Fruit fly (Drosophila melanogaster) whole organism, embryonic: ENCODE data around the gene mthl2.

ENCODE experiments used
- Ada2b ChIP-seq: fragments of 200-800 bp; sonication (Bioruptor generic); IDR thresholded peaks from 2 replicates; pipeline ENCODE4 v1.3.6; 2022; ENCODE audit warnings: missing biosample characterization, missing genetic modification characterization
- CG12942 ChIP-seq: fragments of 200-800 bp; sonication (Bioruptor generic); optimal IDR thresholded peaks from 3 replicates; lab custom pipeline; 2016; ENCODE audit warnings: missing biosample characterization, missing genetic modification characterization
- CG14050 ChIP-seq: fragments of 200-800 bp; sonication (Bioruptor generic); IDR thresholded peaks from 3 replicates; pipeline ENCODE4 v1.3.6; 2022; ENCODE audit warnings: missing biosample characterization, missing genetic modification characterization
- CG15269 ChIP-seq: fragments of 200-800 bp; sonication (Bioruptor generic); optimal IDR thresholded peaks from 2 replicates; lab custom pipeline; 2018; ENCODE audit warnings: missing biosample characterization, mild to moderate bottlenecking, missing genetic modification characterization, moderate library complexity
- CG15696 ChIP-seq: fragments of 200-800 bp; sonication (Bioruptor generic); optimal IDR thresholded peaks from 2 replicates; lab custom pipeline; 2019; ENCODE audit warnings: missing biosample characterization, mild to moderate bottlenecking, missing genetic modification characterization, moderate library complexity
- CG17829 ChIP-seq: fragments of 200-800 bp; optimal IDR thresholded peaks from 2 replicates; lab custom pipeline; 2019; ENCODE audit warnings: missing biosample characterization, mild to moderate bottlenecking, missing genetic modification characterization, moderate library complexity
- CG2129 ChIP-seq: fragments of 200-800 bp; sonication (Bioruptor generic); IDR thresholded peaks from 2 replicates; pipeline ENCODE4 v1.3.6; 2022; ENCODE audit warnings: missing biosample characterization, missing genetic modification characterization; ENCODE audit not compliant: partially characterized antibody
- CG2875 ChIP-seq: fragments of 200-800 bp; sonication (Bioruptor generic); optimal IDR thresholded peaks from 2 replicates; lab custom pipeline; 2017; ENCODE audit warnings: missing biosample characterization, mild to moderate bottlenecking, missing genetic modification characterization, missing genetic modification reagents
- CG30403 ChIP-seq: fragments of 200-800 bp; sonication (Bioruptor generic); optimal IDR thresholded peaks from 3 replicates; lab custom pipeline; 2016; ENCODE audit warnings: missing biosample characterization, missing genetic modification characterization
- CG3065 ChIP-seq: fragments of 200-800 bp; sonication (Bioruptor generic); optimal IDR thresholded peaks from 2 replicates; lab custom pipeline; 2016; ENCODE audit warnings: missing biosample characterization, missing genetic modification characterization
- CG3281 ChIP-seq: fragments of 200-800 bp; sonication (Bioruptor generic); optimal IDR thresholded peaks from 3 replicates; lab custom pipeline; 2017; ENCODE audit warnings: missing biosample characterization, mild to moderate bottlenecking, missing genetic modification characterization
- CG6854 ChIP-seq: fragments of 200-800 bp; sonication (Bioruptor generic); optimal IDR thresholded peaks from 3 replicates; lab custom pipeline; 2017; ENCODE audit warnings: missing biosample characterization, mild to moderate bottlenecking, missing genetic modification characterization
- CG7271 ChIP-seq: fragments of 200-800 bp; sonication (Bioruptor generic); optimal IDR thresholded peaks from 2 replicates; lab custom pipeline; 2018; ENCODE audit warnings: missing biosample characterization, mild to moderate bottlenecking, missing genetic modification characterization, moderate library complexity
- CG7745 ChIP-seq: fragments of 200-800 bp; sonication (Bioruptor generic); optimal IDR thresholded peaks from 2 replicates; lab custom pipeline; 2018; ENCODE audit warnings: missing biosample characterization, mild to moderate bottlenecking, missing genetic modification characterization, moderate library complexity
- CG8924 ChIP-seq: fragments of 200-800 bp; optimal IDR thresholded peaks from 3 replicates; lab custom pipeline; 2019; ENCODE audit warnings: missing biosample characterization, mild to moderate bottlenecking, missing genetic modification characterization, moderate library complexity
- CG9215 ChIP-seq: fragments of 200-800 bp; sonication (Bioruptor generic); IDR thresholded peaks from 2 replicates; pipeline ENCODE4 v1.3.6; 2022; ENCODE audit warnings: missing biosample characterization, missing genetic modification characterization
- CkIIα-i1 ChIP-seq: fragments of 200-800 bp; sonication (Bioruptor generic); IDR thresholded peaks from 2 replicates; pipeline ENCODE4 v1.3.6; 2022; ENCODE audit warnings: missing biosample characterization, missing genetic modification characterization
- Deaf1 ChIP-seq: fragments of 200-800 bp; optimal IDR thresholded peaks from 3 replicates; lab custom pipeline; 2019; ENCODE audit warnings: missing biosample characterization, mild to moderate bottlenecking, missing genetic modification characterization, moderate library complexity
- GATAe ChIP-seq: fragments of 200-800 bp; sonication (Bioruptor generic); conservative IDR thresholded peaks from 2 replicates; pipeline ENCODE4 v1.3.6; 2022; ENCODE audit warnings: missing biosample characterization, missing genetic modification characterization
- Hr3 ChIP-seq: fragments of 200-800 bp; sonication (Bioruptor generic); optimal IDR thresholded peaks from 3 replicates; lab custom pipeline; 2016; ENCODE audit warnings: missing biosample characterization, missing genetic modification characterization
- Lhr ChIP-seq: fragments of 200-800 bp; sonication (Bioruptor generic); optimal IDR thresholded peaks from 3 replicates; lab custom pipeline; 2017; ENCODE audit warnings: mild to moderate bottlenecking, missing biosample characterization, missing genetic modification reagents, missing genetic modification characterization
- Lpt ChIP-seq: fragments of >200 bp; optimal IDR thresholded peaks from 2 replicates; lab custom pipeline; 2018; ENCODE audit warnings: missing biosample characterization, missing genetic modification characterization
- MESR4 ChIP-seq: fragments of 200-800 bp; sonication (Bioruptor generic); optimal IDR thresholded peaks from 2 replicates; lab custom pipeline; 2018; ENCODE audit warnings: missing biosample characterization, mild to moderate bottlenecking, missing genetic modification characterization, moderate library complexity
- Mad ChIP-seq: fragments of 200-800 bp; sonication (Bioruptor generic); optimal IDR thresholded peaks from 2 replicates; lab custom pipeline; 2016; ENCODE audit warnings: missing biosample characterization, missing genetic modification characterization
- NK7.1 ChIP-seq: fragments of 200-800 bp; sonication (Bioruptor generic); optimal IDR thresholded peaks from 3 replicates; lab custom pipeline; 2016; ENCODE audit warnings: missing biosample characterization, missing genetic modification characterization
- Oli ChIP-seq: fragments of 200-800 bp; sonication (Bioruptor generic); optimal IDR thresholded peaks from 2 replicates; lab custom pipeline; 2018; ENCODE audit warnings: missing biosample characterization, mild to moderate bottlenecking, missing genetic modification characterization, moderate library complexity
- Ptx1 ChIP-seq: fragments of 200-800 bp; sonication (Bioruptor generic); IDR thresholded peaks from 2 replicates; pipeline ENCODE4 v1.3.6; 2022; ENCODE audit warnings: missing biosample characterization, missing genetic modification characterization
- Sry-δ ChIP-seq: fragments of 200-800 bp; sonication (Bioruptor generic); optimal IDR thresholded peaks from 2 replicates; lab custom pipeline; 2016; ENCODE audit warnings: missing biosample characterization, missing genetic modification characterization
- TFAM ChIP-seq: fragments of 200-800 bp; sonication (Bioruptor generic); optimal IDR thresholded peaks from 2 replicates; lab custom pipeline; 2017; ENCODE audit warnings: missing biosample characterization, missing genetic modification characterization, inconsistent platforms
- Usf ChIP-seq: fragments of 200-800 bp; sonication (Bioruptor generic); optimal IDR thresholded peaks from 2 replicates; lab custom pipeline; 2017; ENCODE audit warnings: missing genotype, missing biosample characterization, missing genetic modification characterization
- ab ChIP-seq: fragments of 200-800 bp; sonication (Bioruptor generic); optimal IDR thresholded peaks from 2 replicates; lab custom pipeline; 2016; ENCODE audit warnings: missing biosample characterization, missing genetic modification characterization
- abd-A ChIP-seq: fragments of 200-800 bp; sonication (Bioruptor generic); optimal IDR thresholded peaks from 3 replicates; lab custom pipeline; 2019; ENCODE audit warnings: missing biosample characterization, mild to moderate bottlenecking, missing genetic modification characterization, moderate library complexity
- ara ChIP-seq: fragments of 200-800 bp; sonication (Bioruptor generic); IDR thresholded peaks from 2 replicates; pipeline ENCODE4 v1.3.6; 2022; ENCODE audit warnings: missing biosample characterization, missing genetic modification characterization
- ci ChIP-seq: fragments of 200-800 bp; sonication (Bioruptor generic); IDR thresholded peaks from 3 replicates; pipeline ENCODE4 v1.3.6; 2022; ENCODE audit warnings: missing biosample characterization, missing genetic modification characterization
- dan ChIP-seq: fragments of 200-800 bp; sonication (Bioruptor generic); IDR thresholded peaks from 2 replicates; pipeline ENCODE4 v1.3.6; 2022; ENCODE audit warnings: missing biosample characterization, missing genetic modification characterization
- fd64A ChIP-seq: fragments of 200-800 bp; sonication (Bioruptor generic); optimal IDR thresholded peaks from 3 replicates; lab custom pipeline; 2018; ENCODE audit warnings: missing biosample characterization, mild to moderate bottlenecking, missing genetic modification characterization
- jigr1 ChIP-seq: fragments of 200-800 bp; sonication (Bioruptor generic); IDR thresholded peaks from 3 replicates; pipeline ENCODE4 v1.3.6; 2022; ENCODE audit warnings: missing biosample characterization, missing genetic modification characterization
- lab ChIP-seq: fragments of 200-800 bp; sonication (Bioruptor generic); optimal IDR thresholded peaks from 3 replicates; lab custom pipeline; 2017; ENCODE audit warnings: missing biosample characterization, missing genetic modification characterization, mild to moderate bottlenecking, moderate library complexity, missing genetic modification reagents
- lilli ChIP-seq: fragments of 200-800 bp; sonication (Bioruptor generic); optimal IDR thresholded peaks from 3 replicates; lab custom pipeline; 2016; ENCODE audit warnings: missing biosample characterization, missing genetic modification characterization
- lmd ChIP-seq: fragments of 200-800 bp; sonication (Bioruptor generic); IDR thresholded peaks from 2 replicates; pipeline ENCODE4 v1.3.6; 2022; ENCODE audit warnings: missing biosample characterization, missing genetic modification characterization
- lola ChIP-seq, 3 experiments: fragments of >200 bp in 2 of 3; fragments of 200-800 bp in 1 of 3; sonication (Bioruptor generic) in 1 of 3; optimal IDR thresholded peaks; 2 replicates each; lab custom pipeline; 2017 to 2019; ENCODE audit warnings: missing biosample characterization in 3 of 3, missing genetic modification characterization in 3 of 3, mild to moderate bottlenecking in 1 of 3, moderate library complexity in 1 of 3
- peb ChIP-seq: fragments of 200-800 bp; sonication (Bioruptor generic); IDR thresholded peaks from 2 replicates; pipeline ENCODE4 v1.3.6; 2022; ENCODE audit warnings: missing biosample characterization, missing genetic modification characterization
- pho ChIP-seq: fragments of 200-800 bp; sonication (Bioruptor generic); optimal IDR thresholded peaks from 2 replicates; lab custom pipeline; 2016; ENCODE audit warnings: missing biosample characterization, missing genetic modification characterization
- repo ChIP-seq: fragments of 200-800 bp; sonication (Bioruptor generic); optimal IDR thresholded peaks from 2 replicates; lab custom pipeline; 2016; ENCODE audit warnings: missing biosample characterization, missing genetic modification characterization
- sens-2 ChIP-seq: fragments of 200-800 bp; sonication (Bioruptor generic); IDR thresholded peaks from 2 replicates; pipeline ENCODE4 v1.3.6; 2022; ENCODE audit warnings: missing biosample characterization, missing genetic modification characterization
- seq ChIP-seq: fragments of 200-800 bp; sonication (Bioruptor generic); IDR thresholded peaks from 2 replicates; pipeline ENCODE4 v1.3.6; 2022; ENCODE audit warnings: missing biosample characterization, missing genetic modification characterization
- slou ChIP-seq: fragments of 200-800 bp; sonication (Bioruptor generic); optimal IDR thresholded peaks from 3 replicates; lab custom pipeline; 2016; ENCODE audit warnings: missing biosample characterization, missing genetic modification characterization
- slp2 ChIP-seq: fragments of 200-800 bp; sonication (Bioruptor generic); optimal IDR thresholded peaks from 2 replicates; lab custom pipeline; 2016; ENCODE audit warnings: missing biosample characterization, missing genetic modification characterization
- sob ChIP-seq: fragments of 200-800 bp; sonication (Bioruptor generic); IDR thresholded peaks from 2 replicates; pipeline ENCODE4 v1.3.6; 2022; ENCODE audit warnings: missing biosample characterization, missing genetic modification characterization
- tgo ChIP-seq: fragments of 200-800 bp; sonication (Bioruptor generic); IDR thresholded peaks from 3 replicates; pipeline ENCODE4 v1.3.6; 2022; ENCODE audit warnings: missing biosample characterization, missing genetic modification characterization
- zen2 ChIP-seq: fragments of 200-800 bp; sonication (Bioruptor generic); IDR thresholded peaks from 3 replicates; pipeline ENCODE4 v1.3.6; 2022; ENCODE audit warnings: missing biosample characterization, missing genetic modification characterization; ENCODE audit not compliant: partially characterized antibody

The mthl2 gene

DNA sequence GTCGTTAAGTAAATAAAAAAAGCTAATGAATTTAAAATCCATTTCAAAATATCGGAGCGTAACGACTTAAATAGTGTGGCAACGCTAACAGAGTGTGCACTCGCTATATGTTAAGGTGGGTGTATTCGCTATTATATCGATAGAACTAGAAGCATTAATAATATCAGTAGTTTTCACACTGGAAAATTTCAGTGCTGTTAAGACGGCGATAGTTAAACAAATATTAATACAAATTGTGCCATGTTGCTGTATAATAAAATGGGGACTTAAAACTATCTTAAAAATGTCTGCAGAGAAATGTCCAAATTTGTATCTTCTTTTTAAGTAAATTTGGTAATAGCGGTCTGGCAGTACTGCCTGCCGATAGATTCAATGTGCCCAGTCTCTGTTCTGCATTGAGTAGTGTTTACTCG is 21.3 kb upstream of the mthl2 start (continued):
- TF ChIP-seq peb (GFP tag; lab: Robert Waterston, UW) = peak; percentile 56
- peak; percentile 93 for TF ChIP-seq pho (GFP tag; lab: Kevin White, UChicago)
- peak; percentile 77 for TF ChIP-seq ara (GFP tag; lab: Robert Waterston, UW)
- TF ChIP-seq Oli (tag; lab: Kevin White, UChicago) = peak; percentile 67
- TF ChIP-seq Sry-δ (GFP tag; lab: Kevin White, UChicago) = peak; percentile 92
- TF ChIP-seq lab (GFP tag; lab: Kevin White, UChicago) = peak; percentile 89
- no peak for TF ChIP-seq CG7745 (tag; lab: Kevin White, UChicago)
- peak; percentile 89 for TF ChIP-seq CG30403 (GFP tag; lab: Kevin White, UChicago)
- TF ChIP-seq CG8924 (tag; lab: Kevin White, UChicago) = peak; percentile 80
- TF ChIP-seq CG14050 (GFP tag; lab: Robert Waterston, UW) = peak; percentile 71
- TF ChIP-seq Deaf1 (tag; lab: Kevin White, UChicago) = no peak
- TF ChIP-seq CG6854 = no peak
- peak; percentile 90 for TF ChIP-seq CG9215 (GFP tag; lab: Robert Waterston, UW)
- peak; percentile 67 for TF ChIP-seq seq (GFP tag; lab: Robert Waterston, UW)
- peak; percentile 79 for TF ChIP-seq slp2 (GFP tag; lab: Kevin White, UChicago)
- peak; percentile 75 for TF ChIP-seq repo (GFP tag; lab: Kevin White, UChicago)
- TF ChIP-seq TFAM (GFP tag; lab: Kevin White, UChicago) = no peak
- peak; percentile 84 for TF ChIP-seq ab
- peak; percentile 87 for TF ChIP-seq ci
- no peak for TF ChIP-seq Lpt (GFP tag; lab: Kevin White, UChicago)
- peak; percentile 91 for TF ChIP-seq sob (GFP tag; lab: Robert Waterston, UW)
- TF ChIP-seq zen2 (GFP tag; lab: Robert Waterston, UW) = peak; percentile 73; the same call in 2 of the 3 replicates
- TF ChIP-seq Usf (GFP tag; lab: Kevin White, UChicago) = peak; percentile 19
- peak; percentile 55; the same call in 1 of the 2 replicates for TF ChIP-seq GATAe
- peak; percentile 77 for TF ChIP-seq CkIIα-i1 (GFP tag; lab: Robert Waterston, UW)
- TF ChIP-seq fd64A = peak; percentile 25
- peak; percentile 69 for TF ChIP-seq CG7271 (tag; lab: Kevin White, UChicago)
- TF ChIP-seq Mad = peak; percentile 73
- TF ChIP-seq tgo (GFP tag; lab: Robert Waterston, UW) = peak; percentile 89
- peak; percentile 71 for TF ChIP-seq NK7.1 (GFP tag; lab: Kevin White, UChicago)
- TF ChIP-seq MESR4 (GFP tag; lab: Kevin White, UChicago) = no peak
- peak; percentile 77 for TF ChIP-seq CG3065 (GFP tag; lab: Kevin White, UChicago)
- TF ChIP-seq CG17829 (tag; lab: Kevin White, UChicago) = peak; percentile 86
- TF ChIP-seq Lhr (GFP tag; lab: Kevin White, UChicago) = peak; percentile 84
- no peak for TF ChIP-seq CG3281 (GFP tag; lab: Kevin White, UChicago)
- peak; percentile 82 for TF ChIP-seq CG15696
- peak; percentile 86; the same call in 2 of the 3 replicates for TF ChIP-seq jigr1
- TF ChIP-seq lmd (GFP tag; lab: Robert Waterston, UW) = peak; percentile 94
- peak; percentile 86 for TF ChIP-seq Ada2b (GFP tag; lab: Robert Waterston, UW)
- TF ChIP-seq CG2129 (GFP tag; lab: Robert Waterston, UW) = peak; percentile 84
- no peak for TF ChIP-seq CG15269 (tag; lab: Kevin White, UChicago)
- TF ChIP-seq abd-A (tag; lab: Kevin White, UChicago) = no peak
- TF ChIP-seq CG12942 (GFP tag; lab: Kevin White, UChicago) = peak; percentile 85
- TF ChIP-seq sens-2 = peak; percentile 79
- peak; percentile 92 for TF ChIP-seq lilli
- peak; percentile 75 for TF ChIP-seq dan
- TF ChIP-seq lola (GFP tag; optimal IDR thresholded peaks at IDR 0.05; lab: Kevin White, UChicago) = peak in 1 of 3 experiments; percentile 74
- TF ChIP-seq Ptx1 = peak; percentile 96
- TF ChIP-seq Hr3 = peak; percentile 85
- TF ChIP-seq slou (GFP tag; lab: Kevin White, UChicago) = peak; percentile 53
- TF ChIP-seq CG2875 (GFP tag; lab: Kevin White, UChicago) = peak; percentile 27
